Worm (Caenorhabditis elegans): ENCODE measurements around the gene kle-2.

ce11 chrIII:7911621-7912020 is 29.9 kb upstream of the kle-2 start, which contains the start of gene ZK688.7:
- TF ChIP-seq nhr-76 (tag; optimal IDR thresholded peaks at IDR 0.05) = no peak
- no peak for TF ChIP-seq lin-13 (tag; optimal IDR thresholded peaks at IDR 0.05)
- no peak for TF ChIP-seq pha-4 (tag; optimal IDR thresholded peaks at IDR 0.05)
- TF ChIP-seq sptf-1 (tag; optimal IDR thresholded peaks at IDR 0.05) = no peak
- no peak for TF ChIP-seq nhr-237 (tag; optimal IDR thresholded peaks at IDR 0.05)
- peak; percentile 61 for TF ChIP-seq ceh-39 (tag; optimal IDR thresholded peaks at IDR 0.05)
- no peak for TF ChIP-seq lin-32 (GFP tag; optimal IDR thresholded peaks at IDR 0.05)
- TF ChIP-seq nhr-2 (tag; optimal IDR thresholded peaks at IDR 0.05) = peak; percentile 51
- no peak for TF ChIP-seq elt-3 (tag; optimal IDR thresholded peaks at IDR 0.05)
- no peak for TF ChIP-seq tbx-8 (GFP tag; optimal IDR thresholded peaks at IDR 0.05)
- peak; percentile 12 for TF ChIP-seq unc-62 (GFP tag; optimal IDR thresholded peaks at IDR 0.05)
- no peak for TF ChIP-seq ces-1 (GFP tag; optimal IDR thresholded peaks at IDR 0.05)
- no peak for TF ChIP-seq mab-5 (tag; optimal IDR thresholded peaks at IDR 0.05)

Measured in whole organism, mixed stage, embryonic.